Worm (Caenorhabditis elegans) whole organism, L2 larva: Measurements from ENCODE around the gene srlf-30.

Source experiments
- C34F6.9 ChIP-seq: fragments of 150-350 bp; optimal IDR thresholded peaks from 2 replicates; lab custom pipeline; 2014; ENCODE audit warnings: missing biosample characterization, missing genetic modification characterization
- F13H6.1 ChIP-seq: sonication (generic microtip); optimal IDR thresholded peaks from 2 replicates; lab custom pipeline; 2016; ENCODE audit warnings: missing genetic modification characterization, missing compliant biosample characterization
- Y55F3AM.14 ChIP-seq: fragments of 200-800 bp; sonication (Bioruptor generic); optimal IDR thresholded peaks from 2 replicates; lab custom pipeline; 2018; ENCODE audit warnings: mild to moderate bottlenecking, missing genetic modification characterization, missing compliant biosample characterization
- alr-1 ChIP-seq: fragments of 150-350 bp; optimal IDR thresholded peaks from 2 replicates; lab custom pipeline; 2014; ENCODE audit warnings: missing biosample characterization, missing genetic modification characterization
- ama-1 ChIP-seq: fragments of 150-350 bp; optimal IDR thresholded peaks from 2 replicates; lab custom pipeline; 2018; ENCODE audit warnings: inconsistent platforms
- blmp-1 ChIP-seq: sonication (generic microtip); optimal IDR thresholded peaks from 2 replicates; lab custom pipeline; 2017; ENCODE audit warnings: missing genetic modification characterization, mild to moderate bottlenecking, missing compliant biosample characterization, antibody characterized with exemption, moderate library complexity; ENCODE audit not compliant: insufficient read depth
- ceh-16 ChIP-seq: fragments of 150-350 bp; optimal IDR thresholded peaks from 2 replicates; lab custom pipeline; 2014; ENCODE audit warnings: missing biosample characterization, missing genetic modification characterization
- ceh-82 ChIP-seq: fragments of 150-350 bp; optimal IDR thresholded peaks from 2 replicates; lab custom pipeline; 2014; ENCODE audit warnings: missing biosample characterization, missing genetic modification characterization
- crh-2 ChIP-seq: sonication (generic microtip); optimal IDR thresholded peaks from 2 replicates; lab custom pipeline; 2017; ENCODE audit warnings: missing biosample characterization, missing genetic modification characterization
- dmd-4 ChIP-seq: sonication (generic microtip); optimal IDR thresholded peaks from 2 replicates; lab custom pipeline; 2017; ENCODE audit warnings: missing biosample characterization, missing genetic modification characterization
- egl-27 ChIP-seq: sonication (generic microtip); optimal IDR thresholded peaks from 3 replicates; lab custom pipeline; 2017; ENCODE audit warnings: missing biosample characterization, missing genetic modification reagents, missing genetic modification characterization
- elt-1 ChIP-seq: fragments of 150-350 bp; optimal IDR thresholded peaks from 2 replicates; lab custom pipeline; 2014; ENCODE audit warnings: missing biosample characterization, missing genetic modification characterization
- fos-1 ChIP-seq: fragments of 150-350 bp; optimal IDR thresholded peaks from 2 replicates; lab custom pipeline; 2014; ENCODE audit warnings: missing biosample characterization, missing genetic modification characterization
- lin-11 ChIP-seq: fragments of 150-350 bp; sonication (generic microtip); optimal IDR thresholded peaks from 2 replicates; lab custom pipeline; 2014; ENCODE audit warnings: missing biosample characterization, missing genetic modification characterization, inconsistent platforms, mixed read lengths
- lin-39 ChIP-seq: fragments of 150-350 bp; optimal IDR thresholded peaks from 2 replicates; lab custom pipeline; 2014; ENCODE audit warnings: missing biosample characterization, missing genetic modification reagents, missing genetic modification characterization
- lsy-2 ChIP-seq, 2 experiments: fragments of 150-350 bp in 1 of 2; sonication (generic microtip) in 1 of 2; optimal IDR thresholded peaks; 2 replicates each; lab custom pipeline; 2014 to 2017; ENCODE audit warnings: missing biosample characterization in 2 of 2, missing genetic modification characterization in 2 of 2
- nhr-10 ChIP-seq: sonication (generic microtip); optimal IDR thresholded peaks from 2 replicates; lab custom pipeline; 2017; ENCODE audit warnings: missing biosample characterization, missing genetic modification characterization
- nhr-11 ChIP-seq: fragments of 150-350 bp; optimal IDR thresholded peaks from 2 replicates; lab custom pipeline; 2014; ENCODE audit warnings: missing biosample characterization, missing genetic modification characterization
- nhr-12 ChIP-seq: fragments of 150-350 bp; optimal IDR thresholded peaks from 2 replicates; lab custom pipeline; 2014; ENCODE audit warnings: missing biosample characterization, missing genetic modification characterization
- nhr-129 ChIP-seq: fragments of 150-350 bp; optimal IDR thresholded peaks from 2 replicates; lab custom pipeline; 2014; ENCODE audit warnings: missing biosample characterization, missing genetic modification characterization
- nhr-21 ChIP-seq: fragments of 150-350 bp; optimal IDR thresholded peaks from 2 replicates; lab custom pipeline; 2014; ENCODE audit warnings: missing biosample characterization, missing genetic modification characterization
- nhr-25 ChIP-seq: fragments of 150-350 bp; sonication (generic microtip); optimal IDR thresholded peaks from 3 replicates; lab custom pipeline; 2014; ENCODE audit warnings: missing biosample characterization, missing genetic modification characterization
- nhr-6 ChIP-seq: fragments of 150-350 bp; optimal IDR thresholded peaks from 2 replicates; lab custom pipeline; 2014; ENCODE audit warnings: missing biosample characterization, missing genetic modification characterization
- nhr-77 ChIP-seq: fragments of 150-350 bp; optimal IDR thresholded peaks from 2 replicates; lab custom pipeline; 2014; ENCODE audit warnings: missing biosample characterization, missing genetic modification characterization
- peb-1 ChIP-seq: fragments of 150-350 bp; optimal IDR thresholded peaks from 2 replicates; lab custom pipeline; 2014; ENCODE audit warnings: missing biosample characterization, missing genetic modification characterization
- sem-4 ChIP-seq: fragments of 150-350 bp; optimal IDR thresholded peaks from 2 replicates; lab custom pipeline; 2014; ENCODE audit warnings: missing biosample characterization, missing genetic modification reagents, missing genetic modification characterization
- skn-1 ChIP-seq: sonication (generic microtip); optimal IDR thresholded peaks from 2 replicates; lab custom pipeline; 2017; ENCODE audit warnings: missing biosample characterization, missing genetic modification characterization
- sma-3 ChIP-seq: sonication (generic microtip); optimal IDR thresholded peaks from 2 replicates; lab custom pipeline; 2016; ENCODE audit warnings: missing genetic modification reagents, missing genetic modification characterization, missing compliant biosample characterization
- unc-39 ChIP-seq: fragments of 150-350 bp; optimal IDR thresholded peaks from 2 replicates; lab custom pipeline; 2014; ENCODE audit warnings: missing biosample characterization, missing genetic modification characterization
- unc-55 ChIP-seq: fragments of 150-350 bp; sonication (generic microtip); optimal IDR thresholded peaks from 3 replicates; lab custom pipeline; 2014; ENCODE audit warnings: missing biosample characterization, missing genetic modification reagents, missing genetic modification characterization
- unc-62 ChIP-seq: fragments of 150-350 bp; optimal IDR thresholded peaks from 2 replicates; lab custom pipeline; 2014; ENCODE audit warnings: missing biosample characterization, missing genetic modification reagents, missing genetic modification characterization
- zag-1 ChIP-seq: fragments of 150-350 bp; optimal IDR thresholded peaks from 2 replicates; lab custom pipeline; 2014; ENCODE audit warnings: missing biosample characterization, missing genetic modification characterization
- ztf-1 ChIP-seq: fragments of 200-800 bp; sonication (Bioruptor generic); conservative IDR thresholded peaks from 2 replicates; pipeline ENCODE4 v1.3.6; 2022; ENCODE audit warnings: missing genetic modification characterization, missing compliant biosample characterization
- ztf-4 ChIP-seq: fragments of 150-350 bp; optimal IDR thresholded peaks from 2 replicates; lab custom pipeline; 2014; ENCODE audit warnings: missing biosample characterization, missing genetic modification characterization

Gene srlf-30

DNA sequence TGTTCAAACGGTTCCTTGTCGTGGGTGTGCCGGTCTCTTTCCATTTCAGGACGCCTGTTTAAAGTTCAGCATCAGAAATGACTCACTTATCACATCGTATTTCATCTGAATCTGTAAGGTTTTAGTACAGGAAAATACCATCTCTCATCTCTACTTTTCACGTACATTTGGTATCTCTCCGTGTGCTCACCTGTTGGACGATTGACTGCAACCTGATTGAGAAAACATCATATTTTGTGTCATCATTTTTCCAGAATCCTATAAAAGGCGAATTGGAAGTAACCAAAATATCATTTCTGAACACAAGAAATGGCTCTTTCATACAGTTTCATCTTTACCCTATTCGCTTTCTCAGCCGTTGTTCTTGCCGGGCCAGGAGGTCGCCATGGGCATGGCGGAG lies at the start of gene srlf-30:
Gene srlf-30, plus strand, starts transcription at position 301 of the 400 bp plus-strand sequence.
- TF ChIP-seq dmd-4 (tag; lab: Kevin White, UChicago) (no peak), F13H6.1 (tag; lab: Kevin White, UChicago) (no peak), nhr-77 (tag; lab: Kevin White, UChicago) (no peak), ceh-16 (no peak), egl-27 (tag; lab: Kevin White, UChicago) (no peak), sma-3 (GFP tag; lab: Kevin White, UChicago) (no peak), nhr-6 (tag; lab: Kevin White, UChicago) (no peak), ztf-4 (tag; lab: Kevin White, UChicago) (no peak), sem-4 (tag; lab: Kevin White, UChicago) (no peak), ceh-82 (tag; lab: Kevin White, UChicago) (no peak), alr-1 (tag; lab: Kevin White, UChicago) (no peak), nhr-25 (tag; lab: Kevin White, UChicago) (no peak), lin-39 (no peak), elt-1 (tag; lab: Kevin White, UChicago) (no peak), zag-1 (tag; lab: Kevin White, UChicago) (no peak), nhr-129 (tag; lab: Kevin White, UChicago) (no peak)

ce11 chrIV:10851136-10851535 lies 49.0 kb upstream of the srlf-30 start:
- TF ChIP-seq fos-1 (tag; lab: Kevin White, UChicago) (no peak), ceh-16 (no peak), alr-1 (tag; lab: Kevin White, UChicago) (no peak), F13H6.1 (tag; lab: Kevin White, UChicago) (no peak), unc-62 (no peak), skn-1 (tag; lab: Kevin White, UChicago) (no peak), crh-2 (no peak), sem-4 (tag; lab: Kevin White, UChicago) (no peak), nhr-12 (no peak), unc-39 (no peak), nhr-10 (no peak)

DNA sequence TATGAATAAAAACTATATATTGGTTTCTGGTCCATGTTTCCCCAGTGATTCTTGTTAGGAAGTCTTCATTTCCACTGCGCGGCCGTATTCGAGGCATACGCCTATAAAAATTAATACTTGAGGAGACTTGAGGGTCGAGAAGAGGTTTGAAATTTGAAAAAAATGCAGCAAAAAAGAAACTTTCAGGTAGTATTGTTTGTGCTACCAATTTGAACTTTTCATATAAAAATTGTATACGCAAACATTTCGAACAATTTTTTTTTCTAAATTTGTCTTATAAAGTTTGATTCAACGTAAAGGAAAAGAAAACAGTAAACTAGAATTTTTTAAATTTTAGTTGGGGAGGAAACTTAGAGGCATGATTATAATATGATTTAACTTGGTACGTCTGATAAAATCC lies 48.4 kb upstream of the srlf-30 start, which contains the start of gene T11G6.4:
Gene T11G6.4, minus strand, starts transcription at position 101 of the 400 bp plus-strand sequence.
- TF ChIP-seq nhr-11 (tag; lab: Kevin White, UChicago) (no peak), C34F6.9 (tag; lab: Kevin White, UChicago) (no peak), alr-1 (tag; lab: Kevin White, UChicago) (no peak), F13H6.1 (tag; lab: Kevin White, UChicago) (no peak), dmd-4 (tag; lab: Kevin White, UChicago) (no peak), sem-4 (tag; lab: Kevin White, UChicago) (no peak), unc-55 (GFP tag; lab: Kevin White, UChicago) (no peak)

DNA sequence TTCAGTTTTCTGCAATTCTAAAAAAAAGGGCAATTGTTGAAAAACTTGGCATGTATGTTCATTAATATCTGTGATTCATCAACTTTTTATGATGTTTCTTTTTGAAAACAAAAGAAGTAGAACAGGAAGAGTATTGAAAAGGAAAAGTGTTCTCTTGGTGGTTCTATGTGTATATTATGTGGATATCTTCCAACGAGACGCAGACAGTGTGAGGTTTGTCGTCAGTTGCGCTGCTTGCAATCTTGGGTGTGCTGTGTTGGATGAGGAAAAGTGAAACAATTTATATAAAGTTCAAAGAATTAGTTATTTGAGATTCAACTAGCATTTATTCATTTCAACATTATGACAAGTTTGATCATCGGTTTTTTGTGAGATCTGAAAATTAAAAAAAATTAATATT lies 47.8 kb upstream of the srlf-30 start:
- no peak for TF ChIP-seq unc-62
- TF ChIP-seq lin-11 (tag; lab: Kevin White, UChicago), result no peak
- no peak for TF ChIP-seq nhr-6 (tag; lab: Kevin White, UChicago)
- TF ChIP-seq Y55F3AM.14, result no peak
- TF ChIP-seq ceh-82 (tag; lab: Kevin White, UChicago), result no peak
- TF ChIP-seq nhr-11 (tag; lab: Kevin White, UChicago), result no peak
- TF ChIP-seq blmp-1, result peak; percentile 56
- peak in 1 of 2 experiments; percentile 45 for TF ChIP-seq lsy-2 (tag; optimal IDR thresholded peaks at IDR 0.05; lab: Kevin White, UChicago)
- TF ChIP-seq ztf-1, result no peak
- TF ChIP-seq fos-1 (tag; lab: Kevin White, UChicago), result peak; percentile 23
- no peak for TF ChIP-seq peb-1 (tag; lab: Kevin White, UChicago)
- TF ChIP-seq zag-1 (tag; lab: Kevin White, UChicago), result no peak
- peak; percentile 29 for TF ChIP-seq crh-2
- TF ChIP-seq nhr-21 (tag; lab: Kevin White, UChicago), result no peak
- no peak for TF ChIP-seq sem-4 (tag; lab: Kevin White, UChicago)
- TF ChIP-seq nhr-12, result no peak
- no peak for TF ChIP-seq sma-3 (GFP tag; lab: Kevin White, UChicago)
- TF ChIP-seq nhr-77 (tag; lab: Kevin White, UChicago), result no peak
- no peak for TF ChIP-seq nhr-10
- TF ChIP-seq C34F6.9 (tag; lab: Kevin White, UChicago), result peak; percentile 46
- TF ChIP-seq ama-1, result no peak
- TF ChIP-seq nhr-129 (tag; lab: Kevin White, UChicago), result peak; percentile 2
- TF ChIP-seq elt-1 (tag; lab: Kevin White, UChicago), result no peak
- TF ChIP-seq unc-55 (GFP tag; lab: Kevin White, UChicago), result peak; percentile 54
- no peak for TF ChIP-seq nhr-25 (tag; lab: Kevin White, UChicago)
